Worm (Caenorhabditis elegans) whole organism, L4 larva: ENCODE results near the gene nlp-11.
A peak's percentile ranks its signal among the peaks of the same experiment; 100 is the strongest.

Source experiments
- F26F4.8 ChIP-seq: fragments of 200-800 bp; sonication (Bioruptor generic); conservative IDR thresholded peaks from 2 replicates; pipeline ENCODE4 v1.3.6; 2022; ENCODE audit warnings: missing genetic modification characterization, missing compliant biosample characterization
- R02D3.7 ChIP-seq: fragments of 150-350 bp; sonication (generic microtip); optimal IDR thresholded peaks from 3 replicates; lab custom pipeline; 2014; ENCODE audit warnings: missing biosample characterization, missing genetic modification characterization
- aly-2 ChIP-seq: sonication (generic microtip); optimal IDR thresholded peaks from 2 replicates; lab custom pipeline; 2018; ENCODE audit warnings: missing biosample characterization, missing genetic modification characterization
- ama-1 ChIP-seq: fragments of 150-350 bp; optimal IDR thresholded peaks from 2 replicates; lab custom pipeline; 2014; ENCODE audit warnings: inconsistent platforms, mixed read lengths
- ceh-32 ChIP-seq: sonication (generic microtip); optimal IDR thresholded peaks from 2 replicates; lab custom pipeline; 2016; ENCODE audit warnings: mild to moderate bottlenecking, missing genetic modification characterization, missing compliant biosample characterization; ENCODE audit not compliant: poor library complexity
- hlh-11 ChIP-seq: fragments of 200-800 bp; sonication (Bioruptor generic); optimal IDR thresholded peaks from 2 replicates; lab custom pipeline; 2018; ENCODE audit warnings: mild to moderate bottlenecking, missing genetic modification characterization, missing compliant biosample characterization
- mep-1 ChIP-seq: fragments of 150-350 bp; sonication (generic microtip); optimal IDR thresholded peaks from 3 replicates; lab custom pipeline; 2014; ENCODE audit warnings: missing biosample characterization, missing genetic modification characterization
- nhr-28 ChIP-seq: fragments of 150-350 bp; optimal IDR thresholded peaks from 2 replicates; lab custom pipeline; 2014; ENCODE audit warnings: missing biosample characterization, missing genetic modification characterization
- nhr-42 ChIP-seq: fragments of 200-800 bp; sonication (Bioruptor generic); IDR thresholded peaks from 2 replicates; pipeline ENCODE4 v1.3.6; 2022; ENCODE audit warnings: missing genetic modification characterization, missing compliant biosample characterization
- zip-2 ChIP-seq: fragments of 150-350 bp; optimal IDR thresholded peaks from 2 replicates; lab custom pipeline; 2014; ENCODE audit warnings: missing biosample characterization, missing genetic modification characterization

ce11 chrII:9646928-9647838, 44.6 kb downstream of the nlp-11 start, which contains the start of gene sqv-8:
- TF ChIP-seq ama-1 (lab: Kevin White, UChicago) (no peak), F26F4.8 (no peak), nhr-42 (GFP tag; lab: Robert Waterston, UW) (no peak), ceh-32 (tag; lab: Kevin White, UChicago) (no peak), zip-2 (tag; lab: Kevin White, UChicago) (no peak), aly-2 (no peak), mep-1 (tag; lab: Kevin White, UChicago) (no peak), nhr-28 (tag; lab: Kevin White, UChicago) (peak; percentile 2), R02D3.7 (no peak), hlh-11 (tag; lab: Kevin White, UChicago) (peak; percentile 61)
